Worm (Caenorhabditis elegans): ENCODE data around the gene C17C3.15.
A peak's percentile ranks its signal among the peaks of the same experiment; 100 is the strongest.

C17C3.15 gene

DNA sequence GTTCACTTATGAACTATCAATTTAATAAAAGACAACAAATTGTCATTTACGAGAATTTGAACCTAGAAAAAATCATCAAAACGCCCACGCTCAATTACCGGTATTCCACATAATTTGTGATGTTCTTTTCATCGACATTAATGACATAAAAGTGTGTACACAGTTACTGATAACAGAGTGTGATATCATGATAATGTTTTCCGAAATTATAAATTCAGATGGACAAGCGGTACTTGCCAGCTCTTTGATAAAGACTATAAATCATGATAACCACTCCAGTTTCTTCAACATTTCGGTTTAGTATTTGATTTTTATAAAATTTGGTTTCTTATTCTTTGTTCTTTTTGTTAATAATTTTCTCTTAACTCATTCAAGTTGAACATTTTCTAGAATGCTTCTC is 15.3 kb downstream of the C17C3.15 start, which contains the start of gene lys-8 (continued):
- TF ChIP-seq gei-8 (GFP tag; optimal IDR thresholded peaks at IDR 0.05) (no peak), mxl-2 (GFP tag; conservative IDR thresholded peaks at IDR 0.05) (no peak), nhr-11 (tag; optimal IDR thresholded peaks at IDR 0.05) (no peak), egl-27 (tag; optimal IDR thresholded peaks at IDR 0.05) (no peak)

DNA sequence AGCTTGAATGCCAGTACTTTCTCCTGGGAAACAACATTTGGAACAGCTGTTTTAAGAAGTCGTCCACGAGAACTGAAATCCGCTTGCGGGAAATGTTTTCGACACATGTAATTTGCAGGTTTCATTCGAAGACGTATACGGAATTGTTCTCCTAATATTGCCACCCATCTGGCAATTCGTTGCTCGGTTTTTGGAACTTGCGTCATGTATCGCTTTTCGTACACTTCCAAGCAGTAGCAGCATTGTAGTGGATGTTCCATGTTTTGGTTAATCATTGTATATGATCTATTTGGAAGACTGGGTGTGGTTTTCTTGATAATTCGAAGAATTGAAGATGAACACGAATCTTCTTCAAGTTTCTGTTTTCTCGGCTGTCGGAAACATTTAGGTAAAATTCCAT is 17.3 kb downstream of the C17C3.15 start:
- no peak for TF ChIP-seq hlh-30 (tag; optimal IDR thresholded peaks at IDR 0.05; ENCODE audit: insufficient read depth)
- TF ChIP-seq aha-1 (tag) = peak; percentile 91
- peak in 1 of 2 experiments; percentile 74 for TF ChIP-seq unc-62 (GFP tag; optimal IDR thresholded peaks at IDR 0.05 in 1 of 2)
- TF ChIP-seq unc-62 (tag; optimal IDR thresholded peaks at IDR 0.05) = no peak

DNA sequence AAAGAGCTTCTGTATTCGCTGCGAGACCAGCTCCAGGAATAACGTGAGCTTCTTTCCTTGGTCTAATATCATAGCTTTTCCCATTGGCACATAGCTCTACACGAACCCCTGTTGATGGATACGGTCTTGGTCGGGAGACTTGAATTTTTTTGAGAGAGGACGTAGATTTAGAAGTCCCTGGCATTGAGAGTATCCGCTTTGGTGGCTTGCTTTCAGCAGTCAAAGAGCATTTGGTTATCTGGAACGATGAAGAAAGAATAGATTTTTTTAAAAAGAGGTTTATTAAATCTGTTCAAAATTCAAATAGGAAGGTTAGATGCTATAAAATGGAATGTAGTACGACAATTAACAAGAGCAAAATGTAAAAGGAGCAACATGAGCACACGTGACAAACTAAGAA is 19.2 kb downstream of the C17C3.15 start, which contains the start of gene C17G10.13:
C17G10.13 (minus strand) TSS at position 101 of the 400 bp plus-strand sequence.
- TF ChIP-seq lin-1 (GFP tag; IDR thresholded peaks at IDR 0.05) (no peak), lim-7 (GFP tag; IDR thresholded peaks at IDR 0.05) (no peak), aly-2 (tag; optimal IDR thresholded peaks at IDR 0.05) (no peak), nhr-28 (tag; optimal IDR thresholded peaks at IDR 0.05) (no peak), spr-1 (tag; optimal IDR thresholded peaks at IDR 0.05) (no peak), ztf-7 (tag; optimal IDR thresholded peaks at IDR 0.05) (no peak), lin-15B (tag; optimal IDR thresholded peaks at IDR 0.05) (no peak), Y5F2A.4 (GFP tag; optimal IDR thresholded peaks at IDR 0.05) (no peak), Y105C5A.15 (GFP tag; IDR thresholded peaks at IDR 0.05) (no peak), ctbp-1 (GFP tag; IDR thresholded peaks at IDR 0.05) (no peak), mxl-3 (GFP tag; optimal IDR thresholded peaks at IDR 0.05) (no peak), zip-2 (tag; optimal IDR thresholded peaks at IDR 0.05) (no peak)

DNA sequence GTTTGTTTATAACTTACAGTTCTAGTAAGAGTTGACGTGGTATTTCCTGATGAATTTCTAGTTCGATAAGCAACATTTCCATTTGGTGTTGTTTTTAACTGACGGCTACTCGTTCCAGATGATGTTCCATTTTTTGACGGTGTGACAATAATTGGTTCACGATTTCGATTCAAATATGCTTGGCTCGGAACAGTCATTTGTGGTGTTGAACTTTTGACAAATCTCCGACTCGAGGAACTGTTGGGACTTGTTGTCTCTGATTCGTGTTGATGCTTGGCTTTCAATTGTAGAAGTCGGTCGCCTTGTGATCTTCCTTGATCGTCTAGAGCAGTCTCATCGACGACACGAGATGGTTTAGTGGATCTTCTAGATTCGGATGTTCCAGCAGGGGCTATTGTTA is 21.1 kb downstream of the C17C3.15 start:
- no peak for TF ChIP-seq ceh-82 (tag; optimal IDR thresholded peaks at IDR 0.05)
- peak in 1 of 2 experiments; percentile 68 for TF ChIP-seq unc-62 (GFP tag; optimal IDR thresholded peaks at IDR 0.05 in 1 of 2)
- no peak for TF ChIP-seq unc-62 (tag; optimal IDR thresholded peaks at IDR 0.05)

DNA sequence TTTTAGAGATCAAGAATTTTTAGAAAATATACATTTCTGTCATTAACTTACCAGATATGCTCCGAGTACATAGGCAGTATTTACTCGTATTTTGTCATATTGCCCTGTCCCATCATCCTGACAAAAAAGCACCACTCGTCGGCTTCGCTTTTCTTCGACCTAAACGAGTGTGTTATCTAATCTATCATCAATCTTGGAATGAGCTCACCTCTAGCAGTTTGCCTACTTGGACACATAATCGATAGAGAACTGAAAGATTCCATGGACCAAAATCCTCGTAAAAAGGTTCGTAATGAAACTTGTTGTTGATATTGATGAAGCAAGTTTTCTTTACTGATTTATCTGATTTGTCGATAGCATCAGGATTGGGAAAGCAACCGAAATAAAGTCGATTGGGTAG is 22.4 kb downstream of the C17C3.15 start:
- TF ChIP-seq dve-1 (tag; optimal IDR thresholded peaks at IDR 0.05; ENCODE audit: insufficient read depth) (no peak), dmd-6 (GFP tag; IDR thresholded peaks at IDR 0.05) (no peak), nhr-102 (tag; optimal IDR thresholded peaks at IDR 0.05) (no peak), unc-62 (GFP tag; optimal IDR thresholded peaks at IDR 0.05 in 1 of 2) (peak in 1 of 2 experiments; percentile 52), unc-62 (tag; optimal IDR thresholded peaks at IDR 0.05) (no peak), F26F4.8 (GFP tag; conservative IDR thresholded peaks at IDR 0.05) (no peak)

DNA sequence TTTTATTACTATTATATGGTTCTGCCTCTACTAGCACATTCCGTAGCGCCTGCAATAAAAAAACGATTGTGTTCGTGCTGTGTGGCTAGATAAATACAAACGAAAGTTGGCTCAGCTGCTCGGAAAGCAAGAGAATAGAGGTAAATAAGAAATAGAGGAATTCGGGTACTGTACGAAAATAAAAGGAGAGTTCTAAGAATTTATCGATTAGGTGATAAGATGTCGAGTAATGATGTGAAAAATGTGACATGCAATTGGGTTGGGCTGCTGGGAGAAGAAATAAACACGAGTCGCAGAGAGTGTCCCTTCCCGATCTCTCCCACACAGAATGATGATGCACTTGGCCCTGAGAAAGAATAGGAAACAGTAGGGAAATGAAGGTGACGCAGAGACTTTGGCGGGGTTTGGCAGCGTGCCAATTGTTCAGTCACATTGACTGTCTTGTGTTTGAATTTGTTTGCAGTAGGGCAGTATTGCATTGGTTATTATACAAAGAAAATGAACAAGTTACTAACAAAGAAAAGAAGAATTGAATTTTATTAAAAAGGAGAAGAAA is 23.0 kb downstream of the C17C3.15 start, which contains the start of gene cdc-14:
cdc-14 (minus strand) TSS at position 51 of the 556 bp plus-strand sequence.
- TF ChIP-seq zag-1 (tag; optimal IDR thresholded peaks at IDR 0.05) (no peak), php-3 (GFP tag; IDR thresholded peaks at IDR 0.05) (no peak), hlh-30 (tag; optimal IDR thresholded peaks at IDR 0.05; ENCODE audit: insufficient read depth) (peak; percentile 97), mes-2 (tag; optimal IDR thresholded peaks at IDR 0.05; ENCODE audit: poor library complexity, severe bottlenecking) (peak; percentile 62), attf-4 (tag; optimal IDR thresholded peaks at IDR 0.05) (no peak), hmg-1.1 (GFP tag; IDR thresholded peaks at IDR 0.05) (0 out of 2 replicates have a peak, but pooled peaks have one; percentile 36), egl-27 (tag; optimal IDR thresholded peaks at IDR 0.05) (no peak), jun-1 (tag; optimal IDR thresholded peaks at IDR 0.05) (no peak), Y105C5A.15 (GFP tag; IDR thresholded peaks at IDR 0.05) (no peak), snpc-1.2 (GFP tag; IDR thresholded peaks at IDR 0.05) (no peak), snpc-4 (tag; optimal IDR thresholded peaks at IDR 0.05) (no peak), nhr-25 (tag; optimal IDR thresholded peaks at IDR 0.05; ENCODE audit: borderline replicate concordance, insufficient read depth) (peak; percentile 61), nhr-41 (GFP tag; IDR thresholded peaks at IDR 0.05) (no peak), arid-1 (GFP tag; conservative IDR thresholded peaks at IDR 0.05) (no peak), ceh-44 (GFP tag; IDR thresholded peaks at IDR 0.05) (no peak), ztf-11 (tag; optimal IDR thresholded peaks at IDR 0.05) (no peak), spr-3 (GFP tag; optimal IDR thresholded peaks at IDR 0.05) (no peak), set-16 (GFP tag; IDR thresholded peaks at IDR 0.05) (no peak), unc-130 (GFP tag; optimal IDR thresholded peaks at IDR 0.05) (no peak), nhr-11 (tag; optimal IDR thresholded peaks at IDR 0.05) (peak; percentile 86), egl-43 (GFP tag; IDR thresholded peaks at IDR 0.05) (no peak)
